Worm (Caenorhabditis elegans) whole organism, L4/young adult: ENCODE results near the gene dyf-4.

Source experiments
- W03F9.2 ChIP-seq: fragments of 150-350 bp; optimal IDR thresholded peaks from 2 replicates; lab custom pipeline; 2014; ENCODE audit warnings: missing biosample characterization, missing genetic modification characterization
- dao-5 ChIP-seq: sonication (generic microtip); optimal IDR thresholded peaks from 2 replicates; lab custom pipeline; 2016; ENCODE audit warnings: missing genotype, missing genetic modification characterization, moderate library complexity, missing compliant biosample characterization
- him-1 ChIP-seq: sonication (generic microtip); optimal IDR thresholded peaks from 2 replicates; lab custom pipeline; 2016; ENCODE audit warnings: missing genotype, missing genetic modification reagents, missing genetic modification characterization, missing compliant biosample characterization

- TF ChIP-seq him-1 (no peak), dao-5 (tag; lab: Kevin White, UChicago) (no peak), W03F9.2 (no peak)
Measured at ce11 chrV:12526758-12527157, 1.2 kb upstream of the dyf-4 start, which contains the start of gene F45D3.1.
